Fruit fly (Drosophila melanogaster): ENCODE data around the gene RFeSP.

DNA sequence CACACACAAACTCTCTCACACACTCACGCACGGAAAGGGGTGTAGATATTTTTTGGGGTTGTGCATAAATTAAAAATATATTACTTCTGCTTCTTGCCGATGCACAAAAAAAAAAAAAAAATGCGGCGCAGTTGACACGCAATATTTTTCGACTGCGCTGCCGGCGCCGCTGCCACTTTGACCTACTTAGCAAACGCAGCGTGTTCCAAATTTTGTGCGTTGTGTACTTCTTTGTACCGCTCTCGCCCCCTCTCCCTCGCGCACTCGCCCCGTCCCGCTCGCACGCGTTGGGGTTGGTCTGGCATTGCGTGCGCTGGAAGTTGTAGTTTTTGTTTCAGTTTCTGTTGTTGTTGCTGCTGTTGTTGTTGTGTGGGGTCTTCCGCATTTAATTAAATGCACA, 40.3 kb upstream of the RFeSP start:
- TF ChIP-seq psq (GFP tag; optimal IDR thresholded peaks at IDR 0.05) (no peak), NfI (GFP tag; optimal IDR thresholded peaks at IDR 0.05) (no peak), wor (GFP tag; IDR thresholded peaks at IDR 0.05) (no peak), CG6175 (GFP tag; IDR thresholded peaks at IDR 0.05) (no peak), tgo (GFP tag; IDR thresholded peaks at IDR 0.05) (peak; percentile 35; the same call in 1 of the 3 replicates), CG12391 (tag; optimal IDR thresholded peaks at IDR 0.05) (no peak), h (optimal IDR thresholded peaks at IDR 0.05) (no peak)

Measured in whole organism, embryonic.